Fruit fly (Drosophila melanogaster): Measurements from ENCODE around the gene CG42788.

Gene CG42788

DNA sequence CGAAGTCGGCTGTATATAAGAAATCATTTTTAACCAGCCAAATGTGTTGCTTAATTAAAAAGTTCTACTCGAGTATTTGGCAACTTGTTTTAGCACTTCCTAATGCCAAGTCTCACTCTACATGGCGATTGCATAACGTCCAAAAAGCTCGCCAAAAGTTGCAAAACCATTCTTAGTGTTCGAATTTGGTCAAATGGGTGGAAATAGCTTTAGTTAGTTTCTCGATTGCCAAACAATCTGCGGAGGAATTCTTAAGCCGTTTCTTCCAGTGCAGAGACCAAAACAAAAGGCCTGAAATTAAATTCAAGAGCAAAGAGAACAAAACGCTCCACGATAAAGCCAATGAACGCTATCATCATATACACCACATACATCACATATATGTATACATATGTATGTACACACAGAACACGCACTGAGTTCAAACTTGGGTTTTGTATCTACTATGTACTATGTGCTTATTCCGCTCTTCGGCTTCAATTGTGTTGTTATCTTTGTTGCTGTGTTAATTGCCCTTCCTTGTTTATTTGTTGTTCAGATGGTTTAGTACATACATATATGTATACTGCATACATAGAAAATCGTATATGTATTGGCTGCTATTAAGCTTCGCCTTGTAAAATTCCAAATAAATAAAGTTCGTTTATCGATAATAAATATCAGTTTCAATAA, 42.3 kb downstream of the CG42788 start (continued):
- TF ChIP-seq CG17568 (GFP tag; optimal IDR thresholded peaks at IDR 0.05) (peak; percentile 84), run (tag; optimal IDR thresholded peaks at IDR 0.05) (no peak), CG5953 (GFP tag; IDR thresholded peaks at IDR 0.05) (no peak), CG8290 (GFP tag; optimal IDR thresholded peaks at IDR 0.05) (no peak), CG8290 (tag; optimal IDR thresholded peaks at IDR 0.05) (peak in 1 of 2 experiments; percentile 67), mam (GFP tag; optimal IDR thresholded peaks at IDR 0.05) (peak; percentile 22), Sox100B (GFP tag; optimal IDR thresholded peaks at IDR 0.05) (peak; percentile 48), Dbx (GFP tag; IDR thresholded peaks at IDR 0.05) (no peak), PHDP (tag; optimal IDR thresholded peaks at IDR 0.05) (peak; percentile 65), gce (GFP tag; IDR thresholded peaks at IDR 0.05) (no peak), ro (GFP tag; IDR thresholded peaks at IDR 0.05) (no peak), Rx (GFP tag; IDR thresholded peaks at IDR 0.05) (no peak), CG18764 (GFP tag; optimal IDR thresholded peaks at IDR 0.05) (peak; percentile 17), bbx (GFP tag; IDR thresholded peaks at IDR 0.05; ENCODE audit: partially characterized antibody) (no peak), Xrp1 (GFP tag; IDR thresholded peaks at IDR 0.05) (peak; percentile 13; the same call in 1 of the 2 replicates), vvl (GFP tag; IDR thresholded peaks at IDR 0.05) (peak; percentile 30; the same call in 1 of the 2 replicates), Tbp (GFP tag; optimal IDR thresholded peaks at IDR 0.05) (no peak), CG9932 (GFP tag; IDR thresholded peaks at IDR 0.05) (0 out of 2 replicates have a peak, but pooled peaks have one; percentile 22), chif (GFP tag; optimal IDR thresholded peaks at IDR 0.05) (no peak), pnt (GFP tag; optimal IDR thresholded peaks at IDR 0.05) (no peak), bcd (GFP tag; optimal IDR thresholded peaks at IDR 0.05) (no peak), h (optimal IDR thresholded peaks at IDR 0.05) (no peak), CG31441 (GFP tag; IDR thresholded peaks at IDR 0.05) (no peak), pzg (GFP tag; optimal IDR thresholded peaks at IDR 0.05) (no peak), Kr (GFP tag; optimal IDR thresholded peaks at IDR 0.05) (peak; percentile 51), slp2 (GFP tag; optimal IDR thresholded peaks at IDR 0.05) (no peak), CG7271 (tag; optimal IDR thresholded peaks at IDR 0.05) (no peak), aop (GFP tag; IDR thresholded peaks at IDR 0.05) (no peak), Side (GFP tag; optimal IDR thresholded peaks at IDR 0.05) (no peak), Mes4 (GFP tag; optimal IDR thresholded peaks at IDR 0.05) (peak; percentile 19), shn (GFP tag; optimal IDR thresholded peaks at IDR 0.05) (no peak), CG43689 (GFP tag; IDR thresholded peaks at IDR 0.05) (no peak), Doc2 (GFP tag; IDR thresholded peaks at IDR 0.05) (no peak), tna (GFP tag; IDR thresholded peaks at IDR 0.05; ENCODE audit: partially characterized antibody) (no peak), corto (GFP tag; optimal IDR thresholded peaks at IDR 0.05) (no peak), sc (optimal IDR thresholded peaks at IDR 0.05) (no peak), sc (GFP tag; optimal IDR thresholded peaks at IDR 0.05) (no peak), CG1233 (GFP tag; optimal IDR thresholded peaks at IDR 0.05) (peak; percentile 65), emc (GFP tag; optimal IDR thresholded peaks at IDR 0.05) (no peak), CG2678 (tag; optimal IDR thresholded peaks at IDR 0.05) (peak; percentile 76), Ets97D (GFP tag; optimal IDR thresholded peaks at IDR 0.05) (no peak), Hr39 (optimal IDR thresholded peaks at IDR 0.05) (no peak), E2f2 (GFP tag; IDR thresholded peaks at IDR 0.05) (no peak), Opbp (GFP tag; IDR thresholded peaks at IDR 0.05; ENCODE audit: partially characterized antibody) (no peak), CG14441 (GFP tag; IDR thresholded peaks at IDR 0.05) (no peak; the same call in 1 of the 2 replicates), ash1 (GFP tag; optimal IDR thresholded peaks at IDR 0.05) (no peak), CG31224 (GFP tag; IDR thresholded peaks at IDR 0.05) (no peak), CG10209 (GFP tag; optimal IDR thresholded peaks at IDR 0.05) (peak; percentile 65), CG1602 (GFP tag; optimal IDR thresholded peaks at IDR 0.05) (no peak), jumu (GFP tag; optimal IDR thresholded peaks at IDR 0.05) (peak; percentile 3), CG3065 (GFP tag; optimal IDR thresholded peaks at IDR 0.05) (no peak), CG11723 (GFP tag; optimal IDR thresholded peaks at IDR 0.05) (peak; percentile 18), NC2β (GFP tag; optimal IDR thresholded peaks at IDR 0.05) (peak; percentile 46)
